Worm (Caenorhabditis elegans): Measurements from ENCODE around the gene acs-10.
"Not testable (repeated sequence)": the region's sequence is repeated elsewhere in the genome, so short reads cannot be mapped to it uniquely, and the experiment has no call there.

The acs-10 gene

ce11 chrV:14136152-14136551 is 10.1 kb upstream of the acs-10 start:
- no peak for TF ChIP-seq unc-39 (tag; optimal IDR thresholded peaks at IDR 0.05)
- no peak for TF ChIP-seq zip-8 (tag; optimal IDR thresholded peaks at IDR 0.05)
- TF ChIP-seq nhr-76 (tag; optimal IDR thresholded peaks at IDR 0.05), result no peak
- peak; percentile 72 for TF ChIP-seq mep-1 (tag; optimal IDR thresholded peaks at IDR 0.05)
- no peak for TF ChIP-seq nhr-2 (tag; optimal IDR thresholded peaks at IDR 0.05)
- TF ChIP-seq ceh-83 (GFP tag; optimal IDR thresholded peaks at IDR 0.05), result no peak
- TF ChIP-seq tbx-8 (GFP tag; optimal IDR thresholded peaks at IDR 0.05), result no peak
- TF ChIP-seq ceh-43 (GFP tag; optimal IDR thresholded peaks at IDR 0.05), result no peak
- TF ChIP-seq hlh-1 (tag; optimal IDR thresholded peaks at IDR 0.05), result peak; percentile 51
- no peak for TF ChIP-seq nhr-28 (tag; optimal IDR thresholded peaks at IDR 0.05)
- peak; percentile 31 for TF ChIP-seq ces-1 (GFP tag; optimal IDR thresholded peaks at IDR 0.05)
- peak; percentile 64 for TF ChIP-seq unc-62 (GFP tag; optimal IDR thresholded peaks at IDR 0.05)
- TF ChIP-seq unc-120 (tag; optimal IDR thresholded peaks at IDR 0.05; ENCODE audit: poor library complexity, severe bottlenecking), result peak; percentile 59
- TF ChIP-seq mls-2 (tag; optimal IDR thresholded peaks at IDR 0.05), result peak; percentile 38
- TF ChIP-seq ceh-39 (tag; optimal IDR thresholded peaks at IDR 0.05), result no peak
- TF ChIP-seq blmp-1 (tag; optimal IDR thresholded peaks at IDR 0.05), result no peak
- TF ChIP-seq pha-4 (tag; optimal IDR thresholded peaks at IDR 0.05), result peak; percentile 86
- no peak for TF ChIP-seq lin-32 (GFP tag; optimal IDR thresholded peaks at IDR 0.05)
- TF ChIP-seq sptf-1 (tag; optimal IDR thresholded peaks at IDR 0.05), result peak; percentile 54
- TF ChIP-seq ztf-11 (tag; optimal IDR thresholded peaks at IDR 0.05), result no peak
- TF ChIP-seq bed-3 (GFP tag; optimal IDR thresholded peaks at IDR 0.05), result no peak
- TF ChIP-seq nhr-12 (tag; optimal IDR thresholded peaks at IDR 0.05), result no peak
- peak; percentile 61 for TF ChIP-seq drap-1 (GFP tag; optimal IDR thresholded peaks at IDR 0.05)
- peak; percentile 78 for TF ChIP-seq nhr-237 (tag; optimal IDR thresholded peaks at IDR 0.05)
- TF ChIP-seq ham-2 (GFP tag; optimal IDR thresholded peaks at IDR 0.05), result peak; percentile 81
- peak; percentile 27 for TF ChIP-seq M03D4.4 (tag; optimal IDR thresholded peaks at IDR 0.05)
- no peak for TF ChIP-seq elt-3 (tag; optimal IDR thresholded peaks at IDR 0.05)
- TF ChIP-seq sem-2 (GFP tag; optimal IDR thresholded peaks at IDR 0.05), result no peak
- no peak for TF ChIP-seq elt-1 (tag; optimal IDR thresholded peaks at IDR 0.05; ENCODE audit: borderline replicate concordance, insufficient read depth)
- no peak for TF ChIP-seq flh-1 (GFP tag; optimal IDR thresholded peaks at IDR 0.05)
- peak; percentile 36 for TF ChIP-seq cnd-1 (tag; optimal IDR thresholded peaks at IDR 0.05)
- TF ChIP-seq lin-13 (tag; optimal IDR thresholded peaks at IDR 0.05), result no peak
- no peak for TF ChIP-seq mab-5 (tag; optimal IDR thresholded peaks at IDR 0.05)
- TF ChIP-seq snpc-4 (tag; optimal IDR thresholded peaks at IDR 0.05), result no peak
- TF ChIP-seq lsy-2 (tag; optimal IDR thresholded peaks at IDR 0.05), result peak; percentile 41

- not testable (repeated sequence) for TF ChIP-seq hlh-1 (tag; optimal IDR thresholded peaks at IDR 0.05); drap-1 (GFP tag; optimal IDR thresholded peaks at IDR 0.05); lsy-2 (tag; optimal IDR thresholded peaks at IDR 0.05)
Observed at ce11 chrV:14137766-14138165, 8.5 kb upstream of the acs-10 start, which contains the start of gene AH10.4. TSS of gene AH10.4 (minus strand) at chrV:14137866.

- no peak for TF ChIP-seq drap-1 (GFP tag; optimal IDR thresholded peaks at IDR 0.05)
- no peak for TF ChIP-seq lin-13 (tag; optimal IDR thresholded peaks at IDR 0.05)
- peak; percentile 72 for TF ChIP-seq ces-1 (GFP tag; optimal IDR thresholded peaks at IDR 0.05)
- no peak for TF ChIP-seq nhr-76 (tag; optimal IDR thresholded peaks at IDR 0.05)
- TF ChIP-seq ceh-39 (tag; optimal IDR thresholded peaks at IDR 0.05), result no peak
- no peak for TF ChIP-seq nhr-12 (tag; optimal IDR thresholded peaks at IDR 0.05)
- TF ChIP-seq sptf-1 (tag; optimal IDR thresholded peaks at IDR 0.05), result no peak
- no peak for TF ChIP-seq cnd-1 (tag; optimal IDR thresholded peaks at IDR 0.05)
- TF ChIP-seq M03D4.4 (tag; optimal IDR thresholded peaks at IDR 0.05), result no peak
- TF ChIP-seq ceh-43 (GFP tag; optimal IDR thresholded peaks at IDR 0.05), result peak; percentile 46
- TF ChIP-seq unc-120 (tag; optimal IDR thresholded peaks at IDR 0.05; ENCODE audit: poor library complexity, severe bottlenecking), result peak; percentile 55
- TF ChIP-seq flh-1 (GFP tag; optimal IDR thresholded peaks at IDR 0.05), result no peak
- no peak for TF ChIP-seq nhr-2 (tag; optimal IDR thresholded peaks at IDR 0.05)
- TF ChIP-seq elt-3 (tag; optimal IDR thresholded peaks at IDR 0.05), result no peak
- no peak for TF ChIP-seq blmp-1 (tag; optimal IDR thresholded peaks at IDR 0.05)
- peak; percentile 28 for TF ChIP-seq hlh-1 (tag; optimal IDR thresholded peaks at IDR 0.05)
- no peak for TF ChIP-seq lin-32 (GFP tag; optimal IDR thresholded peaks at IDR 0.05)
- TF ChIP-seq mep-1 (tag; optimal IDR thresholded peaks at IDR 0.05), result no peak
- TF ChIP-seq snpc-4 (tag; optimal IDR thresholded peaks at IDR 0.05), result no peak
- TF ChIP-seq unc-62 (GFP tag; optimal IDR thresholded peaks at IDR 0.05), result no peak
- TF ChIP-seq ham-2 (GFP tag; optimal IDR thresholded peaks at IDR 0.05), result peak; percentile 6
- TF ChIP-seq tbx-8 (GFP tag; optimal IDR thresholded peaks at IDR 0.05), result no peak
- TF ChIP-seq mab-5 (tag; optimal IDR thresholded peaks at IDR 0.05), result no peak
- no peak for TF ChIP-seq nhr-28 (tag; optimal IDR thresholded peaks at IDR 0.05)
- TF ChIP-seq mls-2 (tag; optimal IDR thresholded peaks at IDR 0.05), result peak; percentile 16
- TF ChIP-seq unc-39 (tag; optimal IDR thresholded peaks at IDR 0.05), result no peak
- no peak for TF ChIP-seq sem-2 (GFP tag; optimal IDR thresholded peaks at IDR 0.05)
Observed at ce11 chrV:14139252-14140100, 6.8 kb upstream of the acs-10 start.
